Worm (Caenorhabditis elegans) whole organism, L3 larva: ENCODE results near the gene best-18.

ENCODE experiments used
- ZK546.5 ChIP-seq: sonication (generic microtip); optimal IDR thresholded peaks from 2 replicates; lab custom pipeline; 2017; ENCODE audit warnings: missing biosample characterization, missing genetic modification characterization
- aly-2 ChIP-seq: fragments of 150-350 bp; optimal IDR thresholded peaks from 2 replicates; lab custom pipeline; 2014; ENCODE audit warnings: missing biosample characterization, missing genetic modification characterization
- ama-1 ChIP-seq: fragments of 150-350 bp; optimal IDR thresholded peaks from 2 replicates; lab custom pipeline; 2018
- ceh-16 ChIP-seq: sonication (generic microtip); optimal IDR thresholded peaks from 2 replicates; lab custom pipeline; 2017; ENCODE audit warnings: missing biosample characterization, missing genetic modification characterization
- ceh-28 ChIP-seq: fragments of 150-350 bp; optimal IDR thresholded peaks from 2 replicates; lab custom pipeline; 2014; ENCODE audit warnings: missing biosample characterization, missing genetic modification reagents, missing genetic modification characterization
- ceh-82 ChIP-seq: fragments of 150-350 bp; optimal IDR thresholded peaks from 2 replicates; lab custom pipeline; 2014; ENCODE audit warnings: missing biosample characterization, missing genetic modification characterization
- ceh-9 ChIP-seq: sonication (generic microtip); optimal IDR thresholded peaks from 2 replicates; lab custom pipeline; 2018; ENCODE audit warnings: missing biosample characterization, missing genetic modification characterization
- daf-12 ChIP-seq: fragments of 150-350 bp; optimal IDR thresholded peaks from 2 replicates; lab custom pipeline; 2014; ENCODE audit warnings: missing biosample characterization, missing genetic modification reagents, missing genetic modification characterization
- egl-5 ChIP-seq: fragments of 150-350 bp; optimal IDR thresholded peaks from 2 replicates; lab custom pipeline; 2017; ENCODE audit warnings: missing biosample characterization, missing genetic modification reagents, missing genetic modification characterization, inconsistent platforms
- elt-1 ChIP-seq: fragments of 150-350 bp; optimal IDR thresholded peaks from 2 replicates; lab custom pipeline; 2014; ENCODE audit warnings: missing biosample characterization, missing genetic modification characterization
- elt-2 ChIP-seq: sonication (generic microtip); optimal IDR thresholded peaks from 2 replicates; lab custom pipeline; 2016; ENCODE audit warnings: missing genetic modification reagents, mild to moderate bottlenecking, missing genetic modification characterization, missing compliant biosample characterization
- eor-1 ChIP-seq, 2 experiments: fragments of 150-350 bp; optimal IDR thresholded peaks; 2 replicates each; lab custom pipeline; 2014 to 2018; ENCODE audit warnings: missing biosample characterization in 2 of 2, missing genetic modification characterization in 2 of 2
- fkh-2 ChIP-seq: fragments of 150-350 bp; optimal IDR thresholded peaks from 2 replicates; lab custom pipeline; 2014; ENCODE audit warnings: missing biosample characterization, missing genetic modification reagents, missing genetic modification characterization
- fos-1 ChIP-seq: fragments of 150-350 bp; optimal IDR thresholded peaks from 2 replicates; lab custom pipeline; 2014; ENCODE audit warnings: missing biosample characterization, missing genetic modification characterization
- hmg-11 ChIP-seq: sonication (generic microtip); optimal IDR thresholded peaks from 2 replicates; lab custom pipeline; 2016; ENCODE audit warnings: missing genetic modification characterization, missing compliant biosample characterization
- jun-1 ChIP-seq: fragments of 150-350 bp; optimal IDR thresholded peaks from 2 replicates; lab custom pipeline; 2014; ENCODE audit warnings: missing biosample characterization, missing genetic modification reagents, missing genetic modification characterization
- lin-15B ChIP-seq: fragments of 150-350 bp; optimal IDR thresholded peaks from 2 replicates; lab custom pipeline; 2014; ENCODE audit warnings: missing biosample characterization, missing genetic modification characterization
- lin-39 ChIP-seq: fragments of 150-350 bp; optimal IDR thresholded peaks from 2 replicates; lab custom pipeline; 2018; ENCODE audit warnings: missing biosample characterization, missing genetic modification reagents, missing genetic modification characterization
- lsy-12 ChIP-seq: sonication (generic microtip); optimal IDR thresholded peaks from 2 replicates; lab custom pipeline; 2016; ENCODE audit warnings: mild to moderate bottlenecking, missing genetic modification characterization, missing compliant biosample characterization
- mml-1 ChIP-seq: fragments of 150-350 bp; sonication (generic microtip); optimal IDR thresholded peaks from 3 replicates; lab custom pipeline; 2014; ENCODE audit warnings: missing biosample characterization, missing genetic modification characterization
- nfya-1 ChIP-seq: sonication (generic microtip); optimal IDR thresholded peaks from 2 replicates; lab custom pipeline; 2017; ENCODE audit warnings: missing genetic modification characterization, mild to moderate bottlenecking, missing compliant biosample characterization, antibody characterized with exemption, moderate library complexity; ENCODE audit not compliant: insufficient read depth
- nhr-11 ChIP-seq: fragments of 150-350 bp; optimal IDR thresholded peaks from 2 replicates; lab custom pipeline; 2014; ENCODE audit warnings: missing biosample characterization, missing genetic modification characterization
- nhr-12 ChIP-seq: fragments of 150-350 bp; optimal IDR thresholded peaks from 2 replicates; lab custom pipeline; 2014; ENCODE audit warnings: missing biosample characterization, missing genetic modification characterization
- nhr-23 ChIP-seq: fragments of 150-350 bp; optimal IDR thresholded peaks from 2 replicates; lab custom pipeline; 2014; ENCODE audit warnings: missing biosample characterization, missing genetic modification reagents, missing genetic modification characterization
- nhr-25 ChIP-seq: sonication (generic microtip); optimal IDR thresholded peaks from 2 replicates; lab custom pipeline; 2017; ENCODE audit warnings: missing biosample characterization, missing genetic modification characterization
- nhr-43 ChIP-seq: sonication (generic microtip); optimal IDR thresholded peaks from 2 replicates; lab custom pipeline; 2016; ENCODE audit warnings: mild to moderate bottlenecking, missing genetic modification characterization, missing compliant biosample characterization; ENCODE audit not compliant: poor library complexity, severe bottlenecking
- nhr-76 ChIP-seq: fragments of 150-350 bp; sonication (generic microtip); optimal IDR thresholded peaks from 5 replicates; lab custom pipeline; 2014; ENCODE audit warnings: missing biosample characterization, missing genetic modification characterization
- nhr-77 ChIP-seq: fragments of 150-350 bp; optimal IDR thresholded peaks from 2 replicates; lab custom pipeline; 2014; ENCODE audit warnings: missing biosample characterization, missing genetic modification characterization
- pha-4 ChIP-seq: fragments of 150-350 bp; optimal IDR thresholded peaks from 2 replicates; lab custom pipeline; 2014; ENCODE audit warnings: missing biosample characterization, missing genetic modification reagents, missing genetic modification characterization
- pqm-1 ChIP-seq: fragments of 150-350 bp; optimal IDR thresholded peaks from 2 replicates; lab custom pipeline; 2017; ENCODE audit warnings: missing biosample characterization, missing genetic modification characterization, inconsistent platforms
- sea-2 ChIP-seq: fragments of 150-350 bp; sonication (generic microtip); optimal IDR thresholded peaks from 4 replicates; lab custom pipeline; 2014; ENCODE audit warnings: missing biosample characterization, missing genetic modification reagents, missing genetic modification characterization
- snpc-4 ChIP-seq: fragments of 150-350 bp; optimal IDR thresholded peaks from 2 replicates; lab custom pipeline; 2014; ENCODE audit warnings: missing biosample characterization, missing genetic modification characterization
- tbx-2 ChIP-seq: sonication (generic microtip); optimal IDR thresholded peaks from 2 replicates; lab custom pipeline; 2016; ENCODE audit warnings: mild to moderate bottlenecking, missing genetic modification characterization, missing compliant biosample characterization
- unc-62 ChIP-seq: fragments of 150-350 bp; sonication (generic microtip); optimal IDR thresholded peaks from 4 replicates; lab custom pipeline; 2014; ENCODE audit warnings: missing biosample characterization, missing genetic modification reagents, missing genetic modification characterization
- zag-1 ChIP-seq: fragments of 150-350 bp; optimal IDR thresholded peaks from 2 replicates; lab custom pipeline; 2014; ENCODE audit warnings: missing biosample characterization, missing genetic modification characterization
- ztf-11 ChIP-seq: fragments of 150-350 bp; optimal IDR thresholded peaks from 2 replicates; lab custom pipeline; 2014; ENCODE audit warnings: missing biosample characterization, missing genetic modification characterization
- ztf-4 ChIP-seq: fragments of 150-350 bp; optimal IDR thresholded peaks from 2 replicates; lab custom pipeline; 2014; ENCODE audit warnings: missing biosample characterization, missing genetic modification characterization

best-18 gene

ce11 chrIII:10186160-10186559, 26.0 kb upstream of the best-18 start, which contains the start of gene unc-47:
unc-47 (minus strand) TSS chrIII:10186260.
- TF ChIP-seq snpc-4 (no peak), ceh-9 (tag; lab: Kevin White, UChicago) (no peak), elt-2 (no peak), lin-39 (tag; lab: Kevin White, UChicago) (peak; percentile 35)
- TF ChIP-seq, all 47 proteins: peak for 1

DNA sequence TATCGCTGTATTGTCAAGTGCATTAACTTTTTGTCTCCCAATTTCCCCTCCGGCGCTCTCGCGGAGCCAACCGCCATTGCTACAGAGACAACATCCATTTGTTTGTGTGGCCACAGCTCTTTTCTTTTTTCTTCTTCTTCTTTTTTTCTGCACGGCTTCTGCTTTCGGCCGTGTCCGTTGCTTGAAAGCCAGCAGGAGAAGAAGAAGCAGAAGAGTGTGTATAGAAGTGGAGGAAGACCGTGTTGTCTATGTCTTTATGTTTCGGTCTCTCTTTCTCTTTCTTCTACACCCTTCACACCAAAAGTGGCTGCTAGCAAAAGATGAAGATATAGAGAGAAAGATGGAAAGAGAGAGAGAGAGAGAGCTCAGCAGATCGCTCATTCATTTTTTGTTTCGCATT, 24.4 kb upstream of the best-18 start:
- TF ChIP-seq lin-39 (tag; lab: Kevin White, UChicago), result peak; percentile 50
- no peak for TF ChIP-seq nhr-12 (tag; lab: Kevin White, UChicago)
- no peak for TF ChIP-seq aly-2
- TF ChIP-seq hmg-11, result peak; percentile 37
- no peak for TF ChIP-seq nhr-43
- TF ChIP-seq nfya-1 (tag; lab: Kevin White, UChicago), result peak; percentile 66
- no peak for TF ChIP-seq eor-1 (tag; optimal IDR thresholded peaks at IDR 0.05; lab: Kevin White, UChicago)
- TF ChIP-seq ceh-28 (tag; lab: Kevin White, UChicago), result no peak
- no peak for TF ChIP-seq ZK546.5 (tag; lab: Kevin White, UChicago)
- no peak for TF ChIP-seq ceh-16 (tag; lab: Kevin White, UChicago)
- TF ChIP-seq ama-1 (lab: Kevin White, UChicago), result no peak
- no peak for TF ChIP-seq ztf-11 (tag; lab: Kevin White, UChicago)
- no peak for TF ChIP-seq tbx-2
- no peak for TF ChIP-seq nhr-25 (tag; lab: Kevin White, UChicago)
- TF ChIP-seq fos-1, result no peak
- peak; percentile 19 for TF ChIP-seq lin-15B (tag; lab: Kevin White, UChicago)
- TF ChIP-seq nhr-77 (tag; lab: Kevin White, UChicago), result no peak
- TF ChIP-seq elt-2, result no peak
- no peak for TF ChIP-seq sea-2 (GFP tag; lab: Kevin White, UChicago)
- TF ChIP-seq daf-12 (tag; lab: Kevin White, UChicago), result no peak
- TF ChIP-seq fkh-2 (tag; lab: Kevin White, UChicago), result no peak

DNA sequence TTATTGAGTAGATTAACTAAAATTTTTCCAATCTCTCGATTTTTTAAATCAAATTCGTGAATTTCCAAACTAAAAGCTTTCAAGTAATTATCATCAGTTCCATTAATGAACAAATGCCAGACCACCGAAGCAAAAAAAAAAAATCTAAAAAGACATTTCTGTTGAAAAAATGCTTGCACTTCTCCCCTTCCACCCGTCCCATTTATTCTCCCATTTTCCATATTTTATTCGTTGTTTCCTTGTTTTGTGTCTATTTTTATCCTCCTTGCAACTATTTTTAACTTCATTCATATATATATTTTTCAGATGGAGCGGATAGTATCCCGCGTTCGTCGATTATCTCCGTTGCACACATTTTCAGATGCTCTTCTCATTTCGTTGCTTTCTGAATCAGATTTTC, 23.3 kb upstream of the best-18 start, which contains the start of gene epac-1:
Gene epac-1 (plus strand): TSS at position 301 of the 400 bp plus-strand sequence.
- no peak for TF ChIP-seq lin-15B (tag; lab: Kevin White, UChicago)
- no peak for TF ChIP-seq lin-39 (tag; lab: Kevin White, UChicago)
- no peak for TF ChIP-seq jun-1 (tag; lab: Kevin White, UChicago)
- no peak for TF ChIP-seq hmg-11
- no peak for TF ChIP-seq mml-1 (tag; lab: Kevin White, UChicago)
- no peak for TF ChIP-seq ceh-9 (tag; lab: Kevin White, UChicago)
- no peak for TF ChIP-seq nhr-77 (tag; lab: Kevin White, UChicago)
- no peak for TF ChIP-seq zag-1 (tag; lab: Kevin White, UChicago)
- TF ChIP-seq nhr-76, result no peak
- TF ChIP-seq ceh-82, result no peak
- TF ChIP-seq pqm-1, result no peak
- TF ChIP-seq pha-4 (tag; lab: Kevin White, UChicago), result no peak
- TF ChIP-seq ZK546.5 (tag; lab: Kevin White, UChicago), result no peak
- no peak for TF ChIP-seq elt-1 (tag; lab: Kevin White, UChicago)
- TF ChIP-seq nhr-23, result no peak
- TF ChIP-seq unc-62, result no peak
- no peak for TF ChIP-seq egl-5 (tag; lab: Kevin White, UChicago)

ce11 chrIII:10194569-10194968, 17.6 kb upstream of the best-18 start:
- TF ChIP-seq nfya-1 (tag; lab: Kevin White, UChicago) (peak; percentile 82), lsy-12 (tag; lab: Kevin White, UChicago) (no peak)

- TF ChIP-seq unc-62 (no peak), nhr-76 (no peak), tbx-2 (no peak), fos-1 (no peak), zag-1 (tag; lab: Kevin White, UChicago) (no peak), nhr-11 (tag; lab: Kevin White, UChicago) (no peak), ztf-4 (tag; lab: Kevin White, UChicago) (no peak)
These were observed 16.3 kb upstream of the best-18 start for ce11 chrIII:10195911-10196310.
